Worm (Caenorhabditis elegans): ENCODE results near the gene Y94H6A.5.

Y94H6A.5 gene

DNA sequence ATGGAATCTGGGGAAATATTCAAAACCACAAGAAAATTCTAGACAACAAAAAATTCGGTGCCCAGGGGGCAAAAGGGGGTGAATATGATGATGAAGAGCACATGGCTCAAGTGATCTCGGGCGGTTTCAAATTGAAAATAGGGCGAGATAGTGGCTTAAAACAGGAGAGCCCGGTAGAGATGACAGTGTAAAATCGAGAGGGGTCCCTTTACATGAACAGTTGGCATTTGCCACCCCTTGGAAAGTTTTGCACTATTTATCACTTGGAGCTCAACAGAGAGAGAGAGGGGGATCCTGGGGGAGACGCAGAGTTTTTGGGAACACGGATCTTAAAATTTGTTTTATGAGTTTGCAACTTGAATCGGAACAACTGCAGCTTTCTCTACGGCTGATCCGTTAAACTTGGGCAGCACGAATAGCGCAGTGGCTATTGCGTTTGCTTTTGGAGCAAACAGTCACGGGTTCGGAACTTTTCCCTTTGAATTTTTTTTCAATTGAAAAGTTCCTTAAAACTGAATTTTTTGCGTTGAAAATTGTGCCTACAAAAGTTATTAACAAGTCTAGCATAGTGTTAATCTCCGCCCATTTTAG is 38.3 kb downstream of the Y94H6A.5 start:
- no peak for TF ChIP-seq gei-17 (GFP tag; optimal IDR thresholded peaks at IDR 0.05)
- TF ChIP-seq ceh-58 (GFP tag; IDR thresholded peaks at IDR 0.05): 0 out of 2 replicates have a peak, but pooled peaks have one; percentile 86
- TF ChIP-seq snpc-3.4 (tag; optimal IDR thresholded peaks at IDR 0.05): peak; percentile 56
- TF ChIP-seq B0261.1 (tag; optimal IDR thresholded peaks at IDR 0.05): peak; percentile 70
- TF ChIP-seq nfyb-1 (GFP tag; IDR thresholded peaks at IDR 0.05): no peak; the same call in 1 of the 2 replicates
- no peak for TF ChIP-seq F37B4.10 (GFP tag; IDR thresholded peaks at IDR 0.05)
- no peak for TF ChIP-seq sptf-2 (GFP tag; optimal IDR thresholded peaks at IDR 0.05)
- no peak for TF ChIP-seq hrde-1 (tag; optimal IDR thresholded peaks at IDR 0.05; ENCODE audit: borderline replicate concordance)
- peak; percentile 23 for TF ChIP-seq ceh-79 (tag; optimal IDR thresholded peaks at IDR 0.05)
- peak; percentile 19; the same call in 1 of the 2 replicates for TF ChIP-seq hmg-20 (GFP tag; IDR thresholded peaks at IDR 0.05)
- TF ChIP-seq ama-1 (optimal IDR thresholded peaks at IDR 0.05): no peak
- TF ChIP-seq ama-1 (GFP tag; optimal IDR thresholded peaks at IDR 0.05): no peak
- TF ChIP-seq dox-1 (GFP tag; IDR thresholded peaks at IDR 0.05): peak; percentile 29; the same call in 1 of the 2 replicates
- TF ChIP-seq nhr-120 (GFP tag; IDR thresholded peaks at IDR 0.05): no peak
- 0 out of 2 replicates have a peak, but pooled peaks have one; percentile 69 for TF ChIP-seq madf-3 (GFP tag; IDR thresholded peaks at IDR 0.05)
- TF ChIP-seq somi-1 (GFP tag; optimal IDR thresholded peaks at IDR 0.05): peak; percentile 23
- peak in 1 of 2 experiments; percentile 41 for TF ChIP-seq rec-8 (tag; optimal IDR thresholded peaks at IDR 0.05)
- TF ChIP-seq rcor-1 (GFP tag; IDR thresholded peaks at IDR 0.05): peak; percentile 32; the same call in 1 of the 2 replicates
- TF ChIP-seq unc-62 (GFP tag; optimal IDR thresholded peaks at IDR 0.05): no peak
- TF ChIP-seq lin-54 (GFP tag; optimal IDR thresholded peaks at IDR 0.05): peak; percentile 51
- TF ChIP-seq dpff-1 (tag; optimal IDR thresholded peaks at IDR 0.05): no peak
- TF ChIP-seq pha-4 (tag; optimal IDR thresholded peaks at IDR 0.05): no peak
- no peak for TF ChIP-seq fkh-3 (tag; optimal IDR thresholded peaks at IDR 0.05)
- TF ChIP-seq zfh-2 (GFP tag; conservative IDR thresholded peaks at IDR 0.05): no peak
- TF ChIP-seq madf-10 (tag; optimal IDR thresholded peaks at IDR 0.05): no peak
- TF ChIP-seq repo-1 (tag; optimal IDR thresholded peaks at IDR 0.05): peak; percentile 27
- no peak for TF ChIP-seq aptf-2 (GFP tag; conservative IDR thresholded peaks at IDR 0.05)
- no peak for TF ChIP-seq Y53F4B.3 (GFP tag; IDR thresholded peaks at IDR 0.05)
- TF ChIP-seq Y67H2A.10 (GFP tag; conservative IDR thresholded peaks at IDR 0.05): no peak
- peak; percentile 91 for TF ChIP-seq tbp1 (GFP tag; optimal IDR thresholded peaks at IDR 0.05)
- peak; percentile 9 for TF ChIP-seq nhr-90 (tag; optimal IDR thresholded peaks at IDR 0.05)
- peak; percentile 65 for TF ChIP-seq die-1 (tag; optimal IDR thresholded peaks at IDR 0.05)
- no peak for TF ChIP-seq bed-1 (GFP tag; IDR thresholded peaks at IDR 0.05)
- no peak for TF ChIP-seq nhr-27 (tag; optimal IDR thresholded peaks at IDR 0.05)
- TF ChIP-seq cebp-1 (GFP tag; IDR thresholded peaks at IDR 0.05): no peak
- peak; percentile 10 for TF ChIP-seq cebp-1 (tag; optimal IDR thresholded peaks at IDR 0.05)
- TF ChIP-seq let-607 (tag; optimal IDR thresholded peaks at IDR 0.05): no peak
- peak; percentile 40; the same call in 1 of the 2 replicates for TF ChIP-seq cebp-2 (GFP tag; IDR thresholded peaks at IDR 0.05)
- no peak for TF ChIP-seq sea-2 (GFP tag; IDR thresholded peaks at IDR 0.05)
- TF ChIP-seq egl-18 (GFP tag; IDR thresholded peaks at IDR 0.05): 0 out of 2 replicates have a peak, but pooled peaks have one; percentile 31
- TF ChIP-seq aptf-3 (GFP tag; IDR thresholded peaks at IDR 0.05): no peak
- peak; percentile 16 for TF ChIP-seq T26A5.8 (tag; optimal IDR thresholded peaks at IDR 0.05)
- TF ChIP-seq snpc-1.1 (tag; optimal IDR thresholded peaks at IDR 0.05; ENCODE audit: insufficient read depth): peak; percentile 3
- peak; percentile 19 for TF ChIP-seq mes-4 (tag; optimal IDR thresholded peaks at IDR 0.05)
- TF ChIP-seq rpc-1 (optimal IDR thresholded peaks at IDR 0.05): peak; percentile 69
- TF ChIP-seq rpc-1 (tag; optimal IDR thresholded peaks at IDR 0.05): peak; percentile 77
- TF ChIP-seq F52B5.7 (tag; optimal IDR thresholded peaks at IDR 0.05): no peak
- TF ChIP-seq attf-3 (GFP tag; conservative IDR thresholded peaks at IDR 0.05): no peak
- TF ChIP-seq mcd-1 (GFP tag; IDR thresholded peaks at IDR 0.05): peak; percentile 38; the same call in 1 of the 2 replicates

Data from whole organism, young adult.